Fruit fly (Drosophila melanogaster): ENCODE measurements around the gene unc-13-4A.

unc-13-4A gene

dm6 chr3L:7347984-7348631 is 35.4 kb upstream of the unc-13-4A start, which contains the start of the genes Srp19 and qm (continued):
- TF ChIP-seq Camta (GFP tag; optimal IDR thresholded peaks at IDR 0.05), result peak; percentile 53
- peak; percentile 60 for TF ChIP-seq nmo (GFP tag; optimal IDR thresholded peaks at IDR 0.05)
- 0 out of 2 replicates have a peak, but pooled peaks have one; percentile 10 for TF ChIP-seq GATAe (GFP tag; conservative IDR thresholded peaks at IDR 0.05)
- TF ChIP-seq Antp (GFP tag; optimal IDR thresholded peaks at IDR 0.05), result peak; percentile 60
- TF ChIP-seq cg (GFP tag; optimal IDR thresholded peaks at IDR 0.05), result no peak
- no peak for TF ChIP-seq btn (GFP tag; optimal IDR thresholded peaks at IDR 0.05)
- peak; percentile 88 for TF ChIP-seq inv (GFP tag; IDR thresholded peaks at IDR 0.05; ENCODE audit: partially characterized antibody)
- TF ChIP-seq CG6175 (GFP tag; IDR thresholded peaks at IDR 0.05), result no peak
- TF ChIP-seq Rx (GFP tag; IDR thresholded peaks at IDR 0.05), result no peak
- TF ChIP-seq MESR4 (GFP tag; optimal IDR thresholded peaks at IDR 0.05), result peak; percentile 71
- no peak for TF ChIP-seq danr (GFP tag; IDR thresholded peaks at IDR 0.05)
- 0 out of 2 replicates have a peak, but pooled peaks have one; percentile 31 for TF ChIP-seq sim (GFP tag; IDR thresholded peaks at IDR 0.05)
- peak; percentile 75; the same call in 1 of the 2 replicates for TF ChIP-seq MBD-R2 (GFP tag; IDR thresholded peaks at IDR 0.05)
- peak; percentile 64 for TF ChIP-seq dysf (GFP tag; IDR thresholded peaks at IDR 0.05)
- TF ChIP-seq CG17361 (GFP tag; IDR thresholded peaks at IDR 0.05), result peak; percentile 53; the same call in 2 of the 3 replicates
- peak; percentile 78 for TF ChIP-seq CG2120 (GFP tag; optimal IDR thresholded peaks at IDR 0.05)
- peak; percentile 81 for TF ChIP-seq Bgb (GFP tag; IDR thresholded peaks at IDR 0.05; ENCODE audit: partially characterized antibody)
- TF ChIP-seq nom (GFP tag; optimal IDR thresholded peaks at IDR 0.05), result peak; percentile 65
- TF ChIP-seq Dref (GFP tag; IDR thresholded peaks at IDR 0.05), result peak; percentile 84
- TF ChIP-seq Atf6 (GFP tag; IDR thresholded peaks at IDR 0.05), result peak; percentile 64
- peak; percentile 13 for TF ChIP-seq CG12744 (GFP tag; optimal IDR thresholded peaks at IDR 0.05)
- no peak for TF ChIP-seq CG14441 (GFP tag; IDR thresholded peaks at IDR 0.05)
- no peak for TF ChIP-seq Ravus (GFP tag; IDR thresholded peaks at IDR 0.05)
- no peak; the same call in 1 of the 2 replicates for TF ChIP-seq CG10366 (GFP tag; IDR thresholded peaks at IDR 0.05)
- TF ChIP-seq ems (GFP tag; optimal IDR thresholded peaks at IDR 0.05), result peak; percentile 61
- peak; percentile 11 for TF ChIP-seq CG1603 (tag; optimal IDR thresholded peaks at IDR 0.05)
- TF ChIP-seq dmrt99B (tag; optimal IDR thresholded peaks at IDR 0.05), result peak; percentile 27
- peak; percentile 36 for TF ChIP-seq gro (GFP tag; optimal IDR thresholded peaks at IDR 0.05)
- TF ChIP-seq HLHmδ (GFP tag; optimal IDR thresholded peaks at IDR 0.05), result peak; percentile 59
- TF ChIP-seq CG5245 (GFP tag; optimal IDR thresholded peaks at IDR 0.05), result peak; percentile 27
- no peak for TF ChIP-seq Trl (optimal IDR thresholded peaks at IDR 0.05)
- peak; percentile 70 for TF ChIP-seq Trl (GFP tag; optimal IDR thresholded peaks at IDR 0.05)
- TF ChIP-seq lov (optimal IDR thresholded peaks at IDR 0.05), result no peak
- no peak for TF ChIP-seq lov (GFP tag; IDR thresholded peaks at IDR 0.05)
- TF ChIP-seq Dad (GFP tag; optimal IDR thresholded peaks at IDR 0.05), result no peak
- TF ChIP-seq mld (GFP tag; IDR thresholded peaks at IDR 0.05; ENCODE audit: partially characterized antibody), result peak; percentile 59; the same call in 2 of the 3 replicates
- TF ChIP-seq HLH54F (GFP tag; optimal IDR thresholded peaks at IDR 0.05), result peak; percentile 47
- peak; percentile 46 for TF ChIP-seq CG8924 (tag; optimal IDR thresholded peaks at IDR 0.05)
- peak; percentile 68 for TF ChIP-seq CG2712 (tag; optimal IDR thresholded peaks at IDR 0.05)
- peak; percentile 0 for TF ChIP-seq Atf-2 (GFP tag; optimal IDR thresholded peaks at IDR 0.05)
- TF ChIP-seq Max (GFP tag; optimal IDR thresholded peaks at IDR 0.05), result peak; percentile 44
- no peak for TF ChIP-seq CG31365 (tag; optimal IDR thresholded peaks at IDR 0.05)
- TF ChIP-seq CG11093 (GFP tag; IDR thresholded peaks at IDR 0.05), result no peak
- TF ChIP-seq pan (optimal IDR thresholded peaks at IDR 0.05), result no peak
- peak in 1 of 2 experiments; percentile 63 for TF ChIP-seq pan (GFP tag; optimal IDR thresholded peaks at IDR 0.05 in 1 of 2, IDR thresholded peaks at IDR 0.05 in 1 of 2)
- TF ChIP-seq lmd (GFP tag; IDR thresholded peaks at IDR 0.05), result peak; percentile 36; the same call in 1 of the 2 replicates
- peak; percentile 57 for TF ChIP-seq ind (GFP tag; optimal IDR thresholded peaks at IDR 0.05)
- TF ChIP-seq lab (GFP tag; optimal IDR thresholded peaks at IDR 0.05), result peak; percentile 55
- TF ChIP-seq bcd (GFP tag; optimal IDR thresholded peaks at IDR 0.05), result peak; percentile 46
- TF ChIP-seq ERR (GFP tag; optimal IDR thresholded peaks at IDR 0.05), result no peak
- peak; percentile 45 for TF ChIP-seq CG13894 (tag; optimal IDR thresholded peaks at IDR 0.05)
